Worm (Caenorhabditis elegans) whole organism, late embryonic: ENCODE results near the gene F28C6.9.
A peak's percentile ranks its signal among the peaks of the same experiment; 100 is the strongest.

Experiments used
- C08G9.2 ChIP-seq: sonication (generic microtip); optimal IDR thresholded peaks from 2 replicates; lab custom pipeline; 2016; ENCODE audit warnings: mild to moderate bottlenecking, missing genetic modification characterization, moderate library complexity, missing compliant biosample characterization
- C38D4.7 ChIP-seq: fragments of 200-800 bp; sonication (Bioruptor generic); optimal IDR thresholded peaks from 2 replicates; lab custom pipeline; 2018; ENCODE audit warnings: mild to moderate bottlenecking, missing genetic modification characterization, moderate library complexity, missing compliant biosample characterization
- K02D7.2 ChIP-seq: sonication (generic microtip); optimal IDR thresholded peaks from 2 replicates; lab custom pipeline; 2017; ENCODE audit warnings: mild to moderate bottlenecking, missing genetic modification characterization, missing compliant biosample characterization
- T23F11.4 ChIP-seq: fragments of 200-800 bp; sonication (Bioruptor generic); optimal IDR thresholded peaks from 2 replicates; lab custom pipeline; 2018; ENCODE audit warnings: mild to moderate bottlenecking, missing genetic modification characterization, missing compliant biosample characterization
- ahr-1 ChIP-seq: sonication (generic microtip); optimal IDR thresholded peaks from 2 replicates; lab custom pipeline; 2016; ENCODE audit warnings: missing genetic modification characterization, missing compliant biosample characterization
- ceh-14 ChIP-seq: sonication (generic microtip); optimal IDR thresholded peaks from 2 replicates; lab custom pipeline; 2016; ENCODE audit warnings: missing genotype, missing genetic modification characterization, missing compliant biosample characterization
- ceh-18 ChIP-seq: sonication (generic microtip); optimal IDR thresholded peaks from 2 replicates; lab custom pipeline; 2016; ENCODE audit warnings: missing genetic modification characterization, missing compliant biosample characterization
- ceh-2 ChIP-seq: sonication (generic microtip); optimal IDR thresholded peaks from 2 replicates; lab custom pipeline; 2016; ENCODE audit warnings: missing genotype, missing genetic modification characterization, missing compliant biosample characterization
- ceh-24 ChIP-seq: sonication (generic microtip); optimal IDR thresholded peaks from 2 replicates; lab custom pipeline; 2016; ENCODE audit warnings: mild to moderate bottlenecking, missing genetic modification characterization, missing compliant biosample characterization
- ceh-45 ChIP-seq: fragments of 200-800 bp; sonication (Bioruptor generic); IDR thresholded peaks from 2 replicates; pipeline ENCODE4 v1.3.6; 2022; ENCODE audit warnings: missing genetic modification reagents, missing genetic modification characterization, missing compliant biosample characterization
- ceh-48 ChIP-seq: sonication (generic microtip); optimal IDR thresholded peaks from 2 replicates; lab custom pipeline; 2016; ENCODE audit warnings: missing genetic modification characterization, inconsistent platforms, missing compliant biosample characterization
- ceh-6 ChIP-seq: fragments of 200-800 bp; sonication (Bioruptor generic); optimal IDR thresholded peaks from 2 replicates; lab custom pipeline; 2018; ENCODE audit warnings: mild to moderate bottlenecking, missing genetic modification characterization, missing compliant biosample characterization
- ceh-9 ChIP-seq: sonication (generic microtip); optimal IDR thresholded peaks from 2 replicates; lab custom pipeline; 2016; ENCODE audit warnings: mild to moderate bottlenecking, missing genetic modification characterization, inconsistent platforms, missing compliant biosample characterization
- dmd-4 ChIP-seq: sonication (generic microtip); optimal IDR thresholded peaks from 2 replicates; lab custom pipeline; 2016; ENCODE audit warnings: borderline replicate concordance, missing genetic modification characterization, missing compliant biosample characterization
- dve-1 ChIP-seq: sonication (generic microtip); optimal IDR thresholded peaks from 2 replicates; lab custom pipeline; 2017; ENCODE audit warnings: antibody characterized with exemption, mild to moderate bottlenecking, missing genetic modification characterization, missing compliant biosample characterization
- elt-2 ChIP-seq: sonication (generic microtip); optimal IDR thresholded peaks from 2 replicates; lab custom pipeline; 2016; ENCODE audit warnings: missing genetic modification reagents, missing genetic modification characterization, missing compliant biosample characterization
- elt-4 ChIP-seq: sonication (generic microtip); optimal IDR thresholded peaks from 2 replicates; lab custom pipeline; 2016; ENCODE audit warnings: missing genetic modification characterization, missing compliant biosample characterization
- eyg-1 ChIP-seq: sonication (generic microtip); optimal IDR thresholded peaks from 2 replicates; lab custom pipeline; 2016; ENCODE audit warnings: missing genotype, missing genetic modification characterization, missing compliant biosample characterization
- fkh-10 ChIP-seq: fragments of 150-350 bp; optimal IDR thresholded peaks from 2 replicates; lab custom pipeline; 2014; ENCODE audit warnings: missing biosample characterization, missing genetic modification reagents, missing genetic modification characterization
- hlh-13 ChIP-seq: fragments of 200-800 bp; sonication (Bioruptor generic); optimal IDR thresholded peaks from 2 replicates; lab custom pipeline; 2018; ENCODE audit warnings: mild to moderate bottlenecking, missing genetic modification characterization, missing compliant biosample characterization
- hlh-15 ChIP-seq: sonication (generic microtip); optimal IDR thresholded peaks from 2 replicates; lab custom pipeline; 2016; ENCODE audit warnings: missing genetic modification characterization, missing compliant biosample characterization
- hlh-30 ChIP-seq: sonication (generic microtip); optimal IDR thresholded peaks from 2 replicates; lab custom pipeline; 2017; ENCODE audit warnings: antibody characterized with exemption, missing genetic modification characterization, missing compliant biosample characterization; ENCODE audit not compliant: insufficient read depth
- hlh-6 ChIP-seq: sonication (generic microtip); optimal IDR thresholded peaks from 2 replicates; lab custom pipeline; 2016; ENCODE audit warnings: missing genotype, missing genetic modification characterization, missing compliant biosample characterization
- hlh-8 ChIP-seq: sonication (generic microtip); optimal IDR thresholded peaks from 2 replicates; lab custom pipeline; 2016; ENCODE audit warnings: missing genotype, missing genetic modification characterization, missing compliant biosample characterization
- lim-6 ChIP-seq: sonication (generic microtip); optimal IDR thresholded peaks from 2 replicates; lab custom pipeline; 2016; ENCODE audit warnings: missing genetic modification characterization, missing compliant biosample characterization
- madf-2 ChIP-seq: sonication (generic microtip); optimal IDR thresholded peaks from 2 replicates; lab custom pipeline; 2017; ENCODE audit warnings: missing genetic modification characterization, missing compliant biosample characterization
- nhr-11 ChIP-seq: fragments of 150-350 bp; optimal IDR thresholded peaks from 2 replicates; lab custom pipeline; 2014; ENCODE audit warnings: missing biosample characterization, missing genetic modification characterization
- nhr-232 ChIP-seq: sonication (generic microtip); optimal IDR thresholded peaks from 2 replicates; lab custom pipeline; 2016; ENCODE audit warnings: missing genetic modification characterization, missing compliant biosample characterization
- npax-4 ChIP-seq: sonication (generic microtip); optimal IDR thresholded peaks from 2 replicates; lab custom pipeline; 2016; ENCODE audit warnings: missing genetic modification characterization, missing compliant biosample characterization
- pag-3 ChIP-seq: sonication (generic microtip); optimal IDR thresholded peaks from 2 replicates; lab custom pipeline; 2016; ENCODE audit warnings: missing compliant biosample characterization, missing genetic modification characterization, borderline replicate concordance
- pax-1 ChIP-seq: fragments of 150-350 bp; optimal IDR thresholded peaks from 2 replicates; lab custom pipeline; 2014; ENCODE audit warnings: missing biosample characterization, missing genetic modification characterization
- pha-4 ChIP-seq: fragments of 150-350 bp; optimal IDR thresholded peaks from 2 replicates; lab custom pipeline; 2018; ENCODE audit warnings: missing biosample characterization, missing genetic modification reagents, missing genetic modification characterization
- pqm-1 ChIP-seq: sonication (generic microtip); optimal IDR thresholded peaks from 2 replicates; lab custom pipeline; 2016; ENCODE audit warnings: missing genetic modification characterization, missing compliant biosample characterization
- pros-1 ChIP-seq: fragments of 150-350 bp; optimal IDR thresholded peaks from 2 replicates; lab custom pipeline; 2014; ENCODE audit warnings: missing biosample characterization, missing genetic modification reagents, missing genetic modification characterization
- ref-2 ChIP-seq: sonication (generic microtip); optimal IDR thresholded peaks from 2 replicates; lab custom pipeline; 2016; ENCODE audit warnings: missing genetic modification characterization, missing compliant biosample characterization
- rnt-1 ChIP-seq: sonication (generic microtip); optimal IDR thresholded peaks from 2 replicates; lab custom pipeline; 2016; ENCODE audit warnings: missing genetic modification characterization, missing compliant biosample characterization
- sox-2 ChIP-seq: fragments of 200-800 bp; sonication (Bioruptor generic); IDR thresholded peaks from 2 replicates; pipeline ENCODE4 v1.3.6; 2022; ENCODE audit warnings: missing genetic modification reagents, missing genetic modification characterization, missing compliant biosample characterization
- sox-4 ChIP-seq: sonication (generic microtip); optimal IDR thresholded peaks from 2 replicates; lab custom pipeline; 2017; ENCODE audit warnings: mild to moderate bottlenecking, missing genetic modification characterization, inconsistent platforms, missing compliant biosample characterization
- syd-9 ChIP-seq: sonication (generic microtip); optimal IDR thresholded peaks from 2 replicates; lab custom pipeline; 2016; ENCODE audit warnings: mild to moderate bottlenecking, missing genetic modification characterization, moderate library complexity, missing compliant biosample characterization
- tbx-2 ChIP-seq: sonication (generic microtip); optimal IDR thresholded peaks from 2 replicates; lab custom pipeline; 2016; ENCODE audit warnings: missing genetic modification characterization, missing compliant biosample characterization
- tbx-7 ChIP-seq: sonication (generic microtip); optimal IDR thresholded peaks from 2 replicates; lab custom pipeline; 2016; ENCODE audit warnings: missing genotype, missing genetic modification characterization, missing compliant biosample characterization
- ttx-3 ChIP-seq: sonication (generic microtip); optimal IDR thresholded peaks from 2 replicates; lab custom pipeline; 2016; ENCODE audit warnings: missing genetic modification reagents, missing genetic modification characterization, missing compliant biosample characterization
- unc-3 ChIP-seq, 2 experiments: fragments of 200-800 bp in 1 of 2; sonication (Bioruptor generic) in 1 of 2; sonication (generic microtip) in 1 of 2; conservative IDR thresholded peaks in 1 of 2; optimal IDR thresholded peaks in 1 of 2; 2 replicates each; pipeline versions ENCODE4 v1.3.6 to Lab custom; 2016 to 2022; ENCODE audit warnings: missing compliant biosample characterization in 2 of 2, missing genetic modification characterization in 2 of 2, missing genetic modification reagents in 1 of 2
- unc-42 ChIP-seq: sonication (generic microtip); optimal IDR thresholded peaks from 2 replicates; lab custom pipeline; 2016; ENCODE audit warnings: missing genotype, missing genetic modification characterization, missing compliant biosample characterization

The F28C6.9 gene

ce11 chrII:8561227-8561626 lies 48.8 kb downstream of the F28C6.9 start, which contains the start of gene iff-2 (continued):
- TF ChIP-seq tbx-7 (peak; percentile 48), hlh-30 (peak; percentile 100), ceh-14 (tag; lab: Kevin White, UChicago) (peak; percentile 83), npax-4 (tag; lab: Kevin White, UChicago) (no peak), pax-1 (tag; lab: Kevin White, UChicago) (peak; percentile 83), hlh-13 (GFP tag; lab: Kevin White, UChicago) (no peak), eyg-1 (no peak), hlh-8 (tag; lab: Kevin White, UChicago) (peak; percentile 50), ttx-3 (tag; lab: Kevin White, UChicago) (peak; percentile 37), dmd-4 (peak; percentile 1), ref-2 (tag; lab: Kevin White, UChicago) (peak; percentile 97), lim-6 (tag; lab: Kevin White, UChicago) (no peak), hlh-15 (tag; lab: Kevin White, UChicago) (no peak), elt-2 (tag; lab: Kevin White, UChicago) (peak; percentile 91), ceh-48 (tag; lab: Kevin White, UChicago) (peak; percentile 49), C38D4.7 (GFP tag; lab: Kevin White, UChicago) (peak; percentile 18), C08G9.2 (tag; lab: Kevin White, UChicago) (peak; percentile 65), ceh-2 (tag; lab: Kevin White, UChicago) (peak; percentile 76), unc-42 (tag; lab: Kevin White, UChicago) (peak; percentile 93), T23F11.4 (GFP tag; lab: Kevin White, UChicago) (peak; percentile 69), syd-9 (tag; lab: Kevin White, UChicago) (peak; percentile 83), dve-1 (peak; percentile 98), sox-4 (peak; percentile 50), pha-4 (tag; lab: Kevin White, UChicago) (no peak), fkh-10 (peak; percentile 59), pros-1 (tag; lab: Kevin White, UChicago) (peak; percentile 96), nhr-11 (tag; lab: Kevin White, UChicago) (peak; percentile 62), ceh-6 (GFP tag; lab: Kevin White, UChicago) (peak; percentile 56), unc-3 (GFP tag; conservative IDR thresholded peaks at IDR 0.05; lab: Robert Waterston, UW) (peak; percentile 43; the same call in 1 of the 2 replicates), unc-3 (tag; optimal IDR thresholded peaks at IDR 0.05; lab: Kevin White, UChicago) (peak; percentile 48), ceh-9 (no peak), nhr-232 (tag; lab: Kevin White, UChicago) (no peak), pag-3 (tag; lab: Kevin White, UChicago) (no peak), ceh-18 (tag; lab: Kevin White, UChicago) (peak; percentile 99), ceh-24 (tag; lab: Kevin White, UChicago) (no peak), hlh-6 (tag; lab: Kevin White, UChicago) (peak; percentile 28), madf-2 (tag; lab: Kevin White, UChicago) (peak; percentile 70), K02D7.2 (tag; lab: Kevin White, UChicago) (peak; percentile 14)

ce11 chrII:8559188-8559587 lies 50.8 kb downstream of the F28C6.9 start:
- TF ChIP-seq ceh-45 (GFP tag; lab: Robert Waterston, UW): no peak
- TF ChIP-seq ref-2 (tag; lab: Kevin White, UChicago): no peak
- peak; percentile 14 for TF ChIP-seq fkh-10
- no peak for TF ChIP-seq sox-4
- TF ChIP-seq unc-42 (tag; lab: Kevin White, UChicago): peak; percentile 97
- no peak for TF ChIP-seq tbx-2 (tag; lab: Kevin White, UChicago)
- TF ChIP-seq pqm-1 (tag; lab: Kevin White, UChicago): no peak
- TF ChIP-seq hlh-6 (tag; lab: Kevin White, UChicago): no peak
- no peak for TF ChIP-seq sox-2 (GFP tag; lab: Robert Waterston, UW)
- TF ChIP-seq npax-4 (tag; lab: Kevin White, UChicago): no peak
- no peak for TF ChIP-seq elt-4 (tag; lab: Kevin White, UChicago)
- TF ChIP-seq rnt-1 (tag; lab: Kevin White, UChicago): no peak
- no peak for TF ChIP-seq ttx-3 (tag; lab: Kevin White, UChicago)
- TF ChIP-seq ahr-1 (tag; lab: Kevin White, UChicago): no peak
- TF ChIP-seq C38D4.7 (GFP tag; lab: Kevin White, UChicago): no peak
- TF ChIP-seq, all 69 proteins: peak for 2
